Worm (Caenorhabditis elegans) whole organism, early embryonic: ENCODE results near the gene F52G3.1.

Experiments
- B0310.2 ChIP-seq: sonication (generic microtip); optimal IDR thresholded peaks from 2 replicates; lab custom pipeline; 2016; ENCODE audit warnings: mild to moderate bottlenecking, missing genetic modification characterization, missing compliant biosample characterization
- F13C5.2 ChIP-seq: sonication (generic microtip); optimal IDR thresholded peaks from 2 replicates; lab custom pipeline; 2017; ENCODE audit warnings: mild to moderate bottlenecking, missing genetic modification characterization, inconsistent platforms, missing compliant biosample characterization
- aly-1 ChIP-seq: sonication (generic microtip); optimal IDR thresholded peaks from 2 replicates; lab custom pipeline; 2016; ENCODE audit warnings: missing genetic modification characterization, missing compliant biosample characterization
- ama-1 ChIP-seq: fragments of 150-350 bp; optimal IDR thresholded peaks from 2 replicates; lab custom pipeline; 2014
- ceh-13 ChIP-seq: fragments of 200-800 bp; sonication (Bioruptor generic); optimal IDR thresholded peaks from 2 replicates; lab custom pipeline; 2018; ENCODE audit warnings: mild to moderate bottlenecking, missing genetic modification characterization, missing compliant biosample characterization
- ceh-36 ChIP-seq: sonication (generic microtip); optimal IDR thresholded peaks from 2 replicates; lab custom pipeline; 2016; ENCODE audit warnings: missing genetic modification characterization, inconsistent platforms, missing compliant biosample characterization
- ets-7 ChIP-seq: sonication (generic microtip); optimal IDR thresholded peaks from 2 replicates; lab custom pipeline; 2016; ENCODE audit warnings: missing genotype, missing genetic modification characterization, missing compliant biosample characterization
- flt-1 ChIP-seq: fragments of 200-800 bp; sonication (Bioruptor generic); IDR thresholded peaks from 2 replicates; pipeline ENCODE4 v1.3.6; 2022; ENCODE audit warnings: missing genetic modification characterization, missing compliant biosample characterization
- hmbx-1 ChIP-seq: sonication (generic microtip); optimal IDR thresholded peaks from 2 replicates; lab custom pipeline; 2016; ENCODE audit warnings: mild to moderate bottlenecking, missing genetic modification characterization, missing compliant biosample characterization
- hmg-4 ChIP-seq: fragments of 200-800 bp; sonication (Bioruptor generic); optimal IDR thresholded peaks from 2 replicates; lab custom pipeline; 2018; ENCODE audit warnings: mild to moderate bottlenecking, missing genetic modification characterization, missing compliant biosample characterization
- hnd-1 ChIP-seq: sonication (generic microtip); optimal IDR thresholded peaks from 2 replicates; lab custom pipeline; 2016; ENCODE audit warnings: missing genetic modification characterization, missing compliant biosample characterization
- pes-1 ChIP-seq: fragments of 200-800 bp; sonication (Bioruptor generic); IDR thresholded peaks from 2 replicates; pipeline ENCODE4 v1.3.6; 2022; ENCODE audit warnings: missing genetic modification reagents, missing genetic modification characterization, missing compliant biosample characterization
- scrt-1 ChIP-seq: fragments of 200-800 bp; sonication (Bioruptor generic); IDR thresholded peaks from 2 replicates; pipeline ENCODE4 v1.3.6; 2022; ENCODE audit warnings: missing genetic modification characterization, missing compliant biosample characterization
- sea-1 ChIP-seq: fragments of 200-800 bp; sonication (Bioruptor generic); conservative IDR thresholded peaks from 2 replicates; pipeline ENCODE4 v1.3.6; 2022; ENCODE audit warnings: missing genetic modification characterization, missing compliant biosample characterization
- tbx-11 ChIP-seq: fragments of 200-800 bp; sonication (Bioruptor generic); IDR thresholded peaks from 2 replicates; pipeline ENCODE4 v1.3.6; 2022; ENCODE audit warnings: missing genetic modification characterization, missing compliant biosample characterization
- tbx-37 ChIP-seq: fragments of 200-800 bp; sonication (Bioruptor generic); conservative IDR thresholded peaks from 2 replicates; pipeline ENCODE4 v1.3.6; 2022; ENCODE audit warnings: missing genetic modification reagents, missing genetic modification characterization, missing compliant biosample characterization
- tra-4 ChIP-seq: sonication (generic microtip); optimal IDR thresholded peaks from 2 replicates; lab custom pipeline; 2017; ENCODE audit warnings: missing genetic modification characterization, missing compliant biosample characterization

The F52G3.1 gene

ce11 chrX:16930663-16931097 lies 33.0 kb upstream of the F52G3.1 start:
- TF ChIP-seq F13C5.2 (tag; lab: Kevin White, UChicago): no peak
- TF ChIP-seq hnd-1 (tag; lab: Kevin White, UChicago): peak; percentile 21
- 0 out of 2 replicates have a peak, but pooled peaks have one; percentile 16 for TF ChIP-seq flt-1 (GFP tag; lab: Robert Waterston, UW)

- TF ChIP-seq ama-1 (peak; percentile 92), ceh-36 (tag; lab: Kevin White, UChicago) (no peak), tbx-11 (GFP tag; lab: Robert Waterston, UW) (peak; percentile 25; the same call in 1 of the 2 replicates), scrt-1 (GFP tag; lab: Robert Waterston, UW) (0 out of 2 replicates have a peak, but pooled peaks have one; percentile 48), sea-1 (peak; percentile 61)
Observed at ce11 chrX:16931255-16932023, 32.2 kb upstream of the F52G3.1 start.

DNA sequence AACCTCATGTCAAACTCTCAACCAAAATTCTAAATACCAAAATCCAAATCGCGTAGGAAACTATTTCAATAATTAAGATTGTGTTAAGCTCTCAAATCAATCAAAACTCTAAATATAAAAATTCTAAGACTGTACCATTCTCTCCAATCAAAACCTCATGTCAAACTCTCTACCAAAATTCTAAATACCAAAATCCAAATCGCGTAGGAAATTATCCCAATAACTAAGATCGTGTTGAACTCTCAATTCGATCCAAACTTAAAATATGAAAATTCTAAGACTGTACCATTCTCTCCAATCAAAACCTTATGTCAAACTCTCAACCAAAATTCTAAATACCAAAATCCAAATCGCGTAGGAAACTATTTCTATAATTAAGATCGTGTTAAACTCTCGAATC lies 31.3 kb upstream of the F52G3.1 start:
- TF ChIP-seq sea-1 (peak; percentile 62), scrt-1 (GFP tag; lab: Robert Waterston, UW) (0 out of 2 replicates have a peak, but pooled peaks have one; percentile 52), tbx-37 (GFP tag; lab: Robert Waterston, UW) (peak; percentile 55)

DNA sequence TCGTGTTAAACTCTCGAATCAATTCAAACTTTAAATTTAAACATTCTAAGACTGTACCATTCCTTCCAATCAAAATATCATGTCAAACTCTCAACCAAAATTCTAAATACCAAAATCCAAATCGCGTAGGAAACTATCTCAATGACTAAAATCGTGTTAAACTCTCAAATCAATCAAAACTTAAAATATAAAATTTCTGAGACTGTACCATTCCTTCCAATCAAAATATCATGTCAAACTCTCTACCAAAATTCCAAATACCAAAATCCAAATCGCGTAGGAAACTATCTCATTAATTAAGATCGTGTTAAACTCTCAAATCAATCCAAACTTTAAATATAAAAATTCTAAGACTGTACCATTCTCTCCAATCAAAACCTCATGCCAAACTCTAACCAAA lies 29.1 kb upstream of the F52G3.1 start:
- TF ChIP-seq pes-1 (peak; percentile 60), tbx-37 (GFP tag; lab: Robert Waterston, UW) (0 out of 2 replicates have a peak, but pooled peaks have one; percentile 6)

DNA sequence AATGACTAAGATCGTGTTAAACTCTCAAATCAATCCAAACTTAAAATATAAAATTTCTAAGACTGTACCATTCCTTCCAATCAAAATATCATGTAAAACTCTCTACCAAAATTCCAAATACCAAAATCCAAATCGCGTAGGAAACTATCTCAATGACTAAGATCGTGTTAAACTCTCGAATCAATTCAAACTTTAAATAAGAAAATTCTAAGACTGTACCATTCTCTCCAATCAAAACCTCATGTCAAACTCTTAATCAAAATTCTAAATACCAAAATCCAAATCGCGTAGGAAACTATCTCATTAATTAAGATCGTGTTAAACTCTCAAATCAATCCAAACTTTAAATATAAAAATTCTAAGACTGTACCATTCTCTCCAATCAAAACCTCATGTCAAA lies 25.7 kb upstream of the F52G3.1 start:
- TF ChIP-seq flt-1 (GFP tag; lab: Robert Waterston, UW): peak; percentile 21; the same call in 1 of the 2 replicates
- peak; percentile 55; the same call in 1 of the 2 replicates for TF ChIP-seq pes-1
- TF ChIP-seq tbx-37 (GFP tag; lab: Robert Waterston, UW): 0 out of 2 replicates have a peak, but pooled peaks have one; percentile 7

DNA sequence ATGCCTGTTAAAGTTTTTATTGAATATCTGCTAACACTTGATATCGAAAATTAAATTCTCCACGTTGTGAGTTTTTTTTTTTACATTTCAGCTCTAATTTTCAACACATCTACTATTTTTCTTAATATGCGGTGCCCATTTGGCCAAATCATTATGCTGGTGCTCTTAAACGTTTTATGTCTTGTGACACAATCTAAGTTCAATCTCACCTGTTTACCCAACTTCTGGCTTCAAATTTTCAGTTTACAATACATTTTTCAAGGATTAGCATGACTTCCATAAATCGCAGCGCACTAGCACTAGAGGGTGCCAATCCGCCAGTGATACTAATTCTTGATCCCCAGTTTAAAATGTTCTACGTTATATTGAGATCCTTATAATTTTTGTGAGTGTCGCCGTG lies 21.4 kb upstream of the F52G3.1 start:
- peak; percentile 4; the same call in 1 of the 2 replicates for TF ChIP-seq pes-1
- no peak for TF ChIP-seq ets-7

- TF ChIP-seq hmg-4 (GFP tag; lab: Kevin White, UChicago) (no peak), ets-7 (no peak), tbx-11 (GFP tag; lab: Robert Waterston, UW) (no peak), B0310.2 (tag; lab: Kevin White, UChicago) (peak; percentile 17), hnd-1 (tag; lab: Kevin White, UChicago) (peak; percentile 17), aly-1 (tag; lab: Kevin White, UChicago) (no peak), sea-1 (0 out of 2 replicates have a peak, but pooled peaks have one; percentile 23), hmbx-1 (tag; lab: Kevin White, UChicago) (peak; percentile 43), flt-1 (GFP tag; lab: Robert Waterston, UW) (no peak), ceh-36 (tag; lab: Kevin White, UChicago) (no peak), F13C5.2 (tag; lab: Kevin White, UChicago) (no peak), pes-1 (peak; percentile 74), tbx-37 (GFP tag; lab: Robert Waterston, UW) (no peak), tra-4 (tag; lab: Kevin White, UChicago) (no peak)
Observed at ce11 chrX:16943934-16944914, 19.4 kb upstream of the F52G3.1 start.

DNA sequence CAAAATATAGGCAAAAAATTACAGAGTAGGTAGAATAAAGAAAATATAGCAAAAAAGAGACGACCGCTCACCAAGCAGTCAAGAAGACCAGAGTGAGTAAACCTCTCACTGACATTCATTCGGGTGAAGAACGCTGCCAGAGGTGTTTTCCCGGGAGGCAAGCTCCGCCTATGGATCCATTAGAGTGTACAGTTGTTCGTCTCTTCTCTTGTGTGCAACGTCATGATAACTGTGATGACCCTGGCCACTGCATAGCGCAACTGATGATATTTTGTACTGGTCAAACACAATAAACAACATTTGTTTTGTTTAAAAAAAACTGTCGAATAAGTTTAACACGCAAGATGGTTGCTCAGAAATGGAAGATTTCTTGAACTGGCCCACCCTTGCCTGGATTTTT lies 10.8 kb upstream of the F52G3.1 start, which contains the start of gene F52G3.8:
TSS of gene F52G3.8 (minus strand) at position 101 of the 400 bp plus-strand sequence.
- TF ChIP-seq ama-1: no peak
- no peak for TF ChIP-seq B0310.2 (tag; lab: Kevin White, UChicago)
- no peak for TF ChIP-seq tbx-11 (GFP tag; lab: Robert Waterston, UW)
- TF ChIP-seq hmg-4 (GFP tag; lab: Kevin White, UChicago): no peak
- no peak for TF ChIP-seq scrt-1 (GFP tag; lab: Robert Waterston, UW)
- no peak for TF ChIP-seq ets-7

DNA sequence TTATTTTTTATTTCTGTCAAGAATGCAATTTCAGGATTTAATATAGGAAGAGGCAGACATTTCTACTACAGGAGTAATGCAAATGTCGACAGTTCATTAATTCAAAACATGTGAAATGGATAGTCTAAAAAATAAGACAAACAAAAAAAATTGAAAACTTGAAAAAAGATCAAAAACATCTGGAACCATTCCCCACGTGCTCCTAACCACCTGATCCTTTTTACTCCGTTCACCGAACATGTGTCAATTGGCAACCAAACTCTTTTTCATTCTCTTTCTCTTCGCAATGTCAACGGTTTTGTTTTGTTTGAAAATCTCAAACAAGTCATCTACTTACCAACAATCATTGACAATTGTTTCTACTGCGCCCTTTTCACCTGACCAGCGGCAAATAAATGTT lies 5.7 kb upstream of the F52G3.1 start:
- TF ChIP-seq tbx-11 (GFP tag; lab: Robert Waterston, UW) (no peak), ceh-13 (GFP tag; lab: Kevin White, UChicago) (no peak), hnd-1 (tag; lab: Kevin White, UChicago) (no peak), tra-4 (tag; lab: Kevin White, UChicago) (no peak), flt-1 (GFP tag; lab: Robert Waterston, UW) (no peak), F13C5.2 (tag; lab: Kevin White, UChicago) (no peak), B0310.2 (tag; lab: Kevin White, UChicago) (no peak), scrt-1 (GFP tag; lab: Robert Waterston, UW) (no peak), ama-1 (no peak), sea-1 (no peak), aly-1 (tag; lab: Kevin White, UChicago) (no peak), hmbx-1 (tag; lab: Kevin White, UChicago) (no peak), ceh-36 (tag; lab: Kevin White, UChicago) (no peak), pes-1 (no peak), ets-7 (no peak)
